Worm (Caenorhabditis elegans) whole organism, L2 larva: ENCODE measurements around the gene F57G4.10.

Source experiments
- aly-2 ChIP-seq: fragments of 150-350 bp; optimal IDR thresholded peaks from 2 replicates; lab custom pipeline; 2014; ENCODE audit warnings: missing biosample characterization, missing genetic modification characterization
- ama-1 ChIP-seq: fragments of 150-350 bp; optimal IDR thresholded peaks from 2 replicates; lab custom pipeline; 2018; ENCODE audit warnings: inconsistent platforms
- blmp-1 ChIP-seq: sonication (generic microtip); optimal IDR thresholded peaks from 2 replicates; lab custom pipeline; 2017; ENCODE audit warnings: missing genetic modification characterization, mild to moderate bottlenecking, missing compliant biosample characterization, antibody characterized with exemption, moderate library complexity; ENCODE audit not compliant: insufficient read depth
- egl-27 ChIP-seq: sonication (generic microtip); optimal IDR thresholded peaks from 3 replicates; lab custom pipeline; 2017; ENCODE audit warnings: missing biosample characterization, missing genetic modification reagents, missing genetic modification characterization
- elt-1 ChIP-seq: fragments of 150-350 bp; optimal IDR thresholded peaks from 2 replicates; lab custom pipeline; 2014; ENCODE audit warnings: missing biosample characterization, missing genetic modification characterization
- fos-1 ChIP-seq: fragments of 150-350 bp; optimal IDR thresholded peaks from 2 replicates; lab custom pipeline; 2014; ENCODE audit warnings: missing biosample characterization, missing genetic modification characterization
- lin-11 ChIP-seq: fragments of 150-350 bp; sonication (generic microtip); optimal IDR thresholded peaks from 2 replicates; lab custom pipeline; 2014; ENCODE audit warnings: missing biosample characterization, missing genetic modification characterization, inconsistent platforms, mixed read lengths
- lin-13 ChIP-seq: fragments of 150-350 bp; optimal IDR thresholded peaks from 2 replicates; lab custom pipeline; 2014; ENCODE audit warnings: missing biosample characterization, missing genetic modification reagents, missing genetic modification characterization
- nhr-11 ChIP-seq: fragments of 150-350 bp; optimal IDR thresholded peaks from 2 replicates; lab custom pipeline; 2014; ENCODE audit warnings: missing biosample characterization, missing genetic modification characterization
- nhr-12 ChIP-seq: fragments of 150-350 bp; optimal IDR thresholded peaks from 2 replicates; lab custom pipeline; 2014; ENCODE audit warnings: missing biosample characterization, missing genetic modification characterization
- nhr-77 ChIP-seq: fragments of 150-350 bp; optimal IDR thresholded peaks from 2 replicates; lab custom pipeline; 2014; ENCODE audit warnings: missing biosample characterization, missing genetic modification characterization
- unc-39 ChIP-seq: fragments of 150-350 bp; optimal IDR thresholded peaks from 2 replicates; lab custom pipeline; 2014; ENCODE audit warnings: missing biosample characterization, missing genetic modification characterization
- unc-62 ChIP-seq: fragments of 150-350 bp; optimal IDR thresholded peaks from 2 replicates; lab custom pipeline; 2014; ENCODE audit warnings: missing biosample characterization, missing genetic modification reagents, missing genetic modification characterization
- ztf-11 ChIP-seq: sonication (generic microtip); optimal IDR thresholded peaks from 2 replicates; lab custom pipeline; 2017; ENCODE audit warnings: missing biosample characterization, missing genetic modification characterization

DNA sequence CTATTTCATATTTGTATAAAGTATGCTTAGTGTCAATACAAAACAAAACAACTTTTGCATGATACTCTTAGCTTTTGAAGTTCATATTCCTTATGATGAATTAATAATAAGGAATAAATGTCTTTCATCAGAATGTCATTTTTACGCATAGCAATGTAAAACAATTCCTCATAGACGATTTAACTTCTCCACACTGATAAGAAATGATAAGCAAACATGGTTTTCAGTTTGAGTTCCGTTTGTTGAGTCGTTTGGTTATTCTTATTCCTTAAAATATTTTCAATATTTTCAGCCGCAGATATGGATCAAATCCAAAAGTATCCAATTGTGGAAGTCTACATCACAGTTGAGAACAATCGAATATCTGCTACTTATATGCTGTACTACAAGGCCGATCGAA lies 3.8 kb upstream of the F57G4.10 start, which contains the start of gene F57G4.11:
- TF ChIP-seq elt-1 (tag; lab: Kevin White, UChicago) (no peak), ama-1 (lab: Kevin White, UChicago) (no peak), unc-62 (no peak), unc-39 (tag; lab: Kevin White, UChicago) (no peak), ztf-11 (tag; lab: Kevin White, UChicago) (no peak), lin-13 (no peak), nhr-77 (tag; lab: Kevin White, UChicago) (no peak), lin-11 (tag; lab: Kevin White, UChicago) (no peak), aly-2 (tag; lab: Kevin White, UChicago) (no peak), blmp-1 (no peak), nhr-12 (tag; lab: Kevin White, UChicago) (no peak), nhr-11 (no peak), fos-1 (no peak), egl-27 (no peak)
